Fruit fly (Drosophila melanogaster) whole organism, embryonic: ENCODE results near the gene CG43347.

ENCODE experiments used
- Abd-B ChIP-seq: fragments of 200-800 bp; sonication (Bioruptor generic); optimal IDR thresholded peaks from 2 replicates; lab custom pipeline; 2018; ENCODE audit warnings: missing biosample characterization, mild to moderate bottlenecking, missing genetic modification characterization, moderate library complexity
- Adf1 ChIP-seq: fragments of 200-800 bp; sonication (Bioruptor generic); IDR thresholded peaks from 2 replicates; pipeline ENCODE4 v1.3.6; 2022; ENCODE audit warnings: missing biosample characterization, missing genetic modification characterization
- Aef1 ChIP-seq: fragments of 200-800 bp; sonication (Bioruptor generic); IDR thresholded peaks from 3 replicates; pipeline ENCODE4 v1.3.6; 2022; ENCODE audit warnings: missing biosample characterization, missing genetic modification characterization
- Awh ChIP-seq: fragments of 200-800 bp; sonication (Bioruptor generic); IDR thresholded peaks from 2 replicates; pipeline ENCODE4, ENCODE4 v1.3.6; 2022; ENCODE audit warnings: missing biosample characterization, missing genetic modification characterization
- B-H1 ChIP-seq: fragments of 200-800 bp; sonication (Bioruptor generic); IDR thresholded peaks from 3 replicates; pipeline ENCODE4 v1.3.6; 2022; ENCODE audit warnings: missing biosample characterization, missing genetic modification characterization
- CG11093 ChIP-seq: fragments of 200-800 bp; sonication (Bioruptor generic); IDR thresholded peaks from 3 replicates; pipeline ENCODE4 v1.3.6; 2022; ENCODE audit warnings: missing biosample characterization, missing genetic modification characterization
- CG12219 ChIP-seq: fragments of 200-800 bp; sonication (Bioruptor generic); optimal IDR thresholded peaks from 3 replicates; lab custom pipeline; 2018; ENCODE audit warnings: missing biosample characterization, mild to moderate bottlenecking, missing genetic modification characterization
- CG15601 ChIP-seq: fragments of 200-800 bp; sonication (Bioruptor generic); optimal IDR thresholded peaks from 3 replicates; lab custom pipeline; 2019; ENCODE audit warnings: missing biosample characterization, mild to moderate bottlenecking, missing genetic modification characterization, moderate library complexity
- CG16863 ChIP-seq: fragments of 200-800 bp; sonication (Bioruptor generic); optimal IDR thresholded peaks from 3 replicates; lab custom pipeline; 2016; ENCODE audit warnings: missing biosample characterization, missing genetic modification characterization
- CG17912 ChIP-seq: fragments of 200-800 bp; sonication (Bioruptor generic); optimal IDR thresholded peaks from 2 replicates; lab custom pipeline; 2018; ENCODE audit warnings: missing biosample characterization, mild to moderate bottlenecking, missing genetic modification characterization
- CG1792 ChIP-seq: fragments of 200-800 bp; sonication (Bioruptor generic); optimal IDR thresholded peaks from 2 replicates; lab custom pipeline; 2016; ENCODE audit warnings: missing biosample characterization, missing genetic modification characterization
- CG2712 ChIP-seq: fragments of 200-800 bp; optimal IDR thresholded peaks from 3 replicates; lab custom pipeline; 2019; ENCODE audit warnings: missing biosample characterization, mild to moderate bottlenecking, missing genetic modification characterization, moderate library complexity
- CG2889 ChIP-seq: fragments of 200-800 bp; sonication (Bioruptor generic); IDR thresholded peaks from 3 replicates; pipeline ENCODE4 v1.3.6; 2022; ENCODE audit warnings: missing biosample characterization, missing genetic modification characterization
- CG31365 ChIP-seq: fragments of 200-800 bp; sonication (Bioruptor generic); optimal IDR thresholded peaks from 2 replicates; lab custom pipeline; 2018; ENCODE audit warnings: missing biosample characterization, mild to moderate bottlenecking, missing genetic modification characterization
- CG3407 ChIP-seq: fragments of 200-800 bp; sonication (Bioruptor generic); optimal IDR thresholded peaks from 2 replicates; lab custom pipeline; 2018; ENCODE audit warnings: missing biosample characterization, mild to moderate bottlenecking, missing genetic modification characterization
- CG3838 ChIP-seq: fragments of 200-800 bp; sonication (Bioruptor generic); optimal IDR thresholded peaks from 3 replicates; lab custom pipeline; 2016; ENCODE audit warnings: missing biosample characterization, missing genetic modification characterization
- CG4820 ChIP-seq: fragments of 200-800 bp; sonication (Bioruptor generic); optimal IDR thresholded peaks from 3 replicates; lab custom pipeline; 2016; ENCODE audit warnings: missing biosample characterization, missing genetic modification characterization
- CG6272 ChIP-seq: fragments of 200-800 bp; sonication (Bioruptor generic); IDR thresholded peaks from 2 replicates; pipeline ENCODE4 v1.3.6; 2022; ENCODE audit warnings: missing biosample characterization, missing genetic modification characterization
- CG7786 ChIP-seq: fragments of 200-800 bp; sonication (Bioruptor generic); optimal IDR thresholded peaks from 2 replicates; lab custom pipeline; 2016; ENCODE audit warnings: missing biosample characterization, missing genetic modification characterization
- CG8089 ChIP-seq: fragments of 200-800 bp; sonication (Bioruptor generic); optimal IDR thresholded peaks from 3 replicates; lab custom pipeline; 2016; ENCODE audit warnings: missing biosample characterization, missing genetic modification characterization
- CG8359 ChIP-seq: fragments of 200-800 bp; sonication (Bioruptor generic); optimal IDR thresholded peaks from 2 replicates; lab custom pipeline; 2017; ENCODE audit warnings: missing biosample characterization, mild to moderate bottlenecking, missing genetic modification characterization, borderline replicate concordance
- CG9727 ChIP-seq: fragments of 200-800 bp; sonication (Bioruptor generic); optimal IDR thresholded peaks from 3 replicates; lab custom pipeline; 2017; ENCODE audit warnings: missing biosample characterization, mild to moderate bottlenecking, missing genetic modification characterization
- CoRest ChIP-seq: fragments of 200-800 bp; sonication (Bioruptor generic); optimal IDR thresholded peaks from 3 replicates; lab custom pipeline; 2018; ENCODE audit warnings: missing biosample characterization, mild to moderate bottlenecking, missing genetic modification characterization, moderate library complexity
- CrebB ChIP-seq: fragments of 200-800 bp; sonication (Bioruptor generic); optimal IDR thresholded peaks from 3 replicates; lab custom pipeline; 2018; ENCODE audit warnings: missing biosample characterization, mild to moderate bottlenecking, missing genetic modification characterization
- Gug ChIP-seq: fragments of 200-800 bp; sonication (Bioruptor generic); IDR thresholded peaks from 4 replicates; pipeline ENCODE4 v1.3.6; 2022; ENCODE audit warnings: missing biosample characterization, missing genetic modification characterization
- Hr3 ChIP-seq: fragments of 200-800 bp; sonication (Bioruptor generic); optimal IDR thresholded peaks from 3 replicates; lab custom pipeline; 2016; ENCODE audit warnings: missing biosample characterization, missing genetic modification characterization
- Lim3 ChIP-seq: fragments of 200-800 bp; sonication (Bioruptor generic); IDR thresholded peaks from 2 replicates; pipeline ENCODE4 v1.3.6; 2022; ENCODE audit warnings: missing biosample characterization, missing genetic modification characterization
- NK7.1 ChIP-seq: fragments of 200-800 bp; sonication (Bioruptor generic); optimal IDR thresholded peaks from 3 replicates; lab custom pipeline; 2016; ENCODE audit warnings: missing biosample characterization, missing genetic modification characterization
- Ptx1 ChIP-seq: fragments of 200-800 bp; sonication (Bioruptor generic); IDR thresholded peaks from 2 replicates; pipeline ENCODE4 v1.3.6; 2022; ENCODE audit warnings: missing biosample characterization, missing genetic modification characterization
- bigmax ChIP-seq: fragments of 200-800 bp; sonication (Bioruptor generic); optimal IDR thresholded peaks from 2 replicates; lab custom pipeline; 2018; ENCODE audit warnings: missing biosample characterization, mild to moderate bottlenecking, missing genetic modification characterization
- bsh ChIP-seq, 2 experiments: fragments of 200-800 bp; sonication (Bioruptor generic); optimal IDR thresholded peaks; 2 replicates each; lab custom pipeline; 2017 to 2018; ENCODE audit warnings: mild to moderate bottlenecking in 2 of 2, missing biosample characterization in 2 of 2, missing genetic modification characterization in 2 of 2, moderate library complexity in 1 of 2
- cato ChIP-seq: fragments of 200-800 bp; sonication (Bioruptor generic); optimal IDR thresholded peaks from 2 replicates; lab custom pipeline; 2016; ENCODE audit warnings: missing biosample characterization, missing genetic modification characterization, borderline replicate concordance
- crp ChIP-seq, 2 experiments: fragments of 200-800 bp; sonication (Bioruptor generic); optimal IDR thresholded peaks; 2 replicates in 1 of 2; 3 replicates in 1 of 2; lab custom pipeline; 2017; ENCODE audit warnings: missing biosample characterization in 2 of 2, missing genetic modification characterization in 2 of 2, mild to moderate bottlenecking in 1 of 2, moderate library complexity in 1 of 2
- dysf ChIP-seq: fragments of 200-800 bp; sonication (Bioruptor generic); IDR thresholded peaks from 3 replicates; pipeline ENCODE4 v1.3.6; 2022; ENCODE audit warnings: missing biosample characterization, missing genetic modification characterization
- ewg ChIP-seq: fragments of 200-800 bp; sonication (Bioruptor generic); optimal IDR thresholded peaks from 3 replicates; lab custom pipeline; 2017; ENCODE audit warnings: mild to moderate bottlenecking, missing biosample characterization, missing genetic modification reagents, missing genetic modification characterization
- fd3F ChIP-seq: fragments of 200-800 bp; sonication (Bioruptor generic); optimal IDR thresholded peaks from 2 replicates; lab custom pipeline; 2018; ENCODE audit warnings: missing biosample characterization, mild to moderate bottlenecking, missing genetic modification characterization, moderate library complexity
- fd96Cb ChIP-seq: fragments of 200-800 bp; sonication (Bioruptor generic); optimal IDR thresholded peaks from 2 replicates; lab custom pipeline; 2018; ENCODE audit warnings: missing biosample characterization, mild to moderate bottlenecking, missing genetic modification characterization, moderate library complexity
- fu2 ChIP-seq: fragments of 200-800 bp; sonication (Bioruptor generic); optimal IDR thresholded peaks from 2 replicates; lab custom pipeline; 2016; ENCODE audit warnings: missing biosample characterization, missing genetic modification characterization
- gcm ChIP-seq: fragments of 200-800 bp; sonication (Bioruptor generic); optimal IDR thresholded peaks from 2 replicates; lab custom pipeline; 2019; ENCODE audit warnings: missing biosample characterization, mild to moderate bottlenecking, missing genetic modification characterization, moderate library complexity
- hth ChIP-seq: fragments of >200 bp; optimal IDR thresholded peaks from 2 replicates; lab custom pipeline; 2017; ENCODE audit warnings: inconsistent platforms
- kah ChIP-seq: fragments of 200-800 bp; sonication (Bioruptor generic); optimal IDR thresholded peaks from 2 replicates; lab custom pipeline; 2018; ENCODE audit warnings: missing biosample characterization, mild to moderate bottlenecking, missing genetic modification characterization
- lbe ChIP-seq: fragments of 200-800 bp; sonication (Bioruptor generic); optimal IDR thresholded peaks from 2 replicates; lab custom pipeline; 2016; ENCODE audit warnings: missing biosample characterization, mild to moderate bottlenecking, missing genetic modification characterization
- luna ChIP-seq: fragments of 200-800 bp; sonication (Bioruptor generic); optimal IDR thresholded peaks from 2 replicates; lab custom pipeline; 2016; ENCODE audit warnings: missing biosample characterization, missing genetic modification characterization
- nerfin-1 ChIP-seq: fragments of 200-800 bp; sonication (Bioruptor generic); optimal IDR thresholded peaks from 3 replicates; lab custom pipeline; 2019; ENCODE audit warnings: missing biosample characterization, mild to moderate bottlenecking, missing genetic modification characterization, moderate library complexity
- nerfin-2 ChIP-seq: fragments of 200-800 bp; sonication (Bioruptor generic); IDR thresholded peaks from 2 replicates; pipeline ENCODE4 v1.3.6; 2022; ENCODE audit warnings: missing biosample characterization, missing genetic modification characterization; ENCODE audit not compliant: partially characterized antibody
- sens ChIP-seq: fragments of 200-800 bp; sonication (Bioruptor generic); peaks from one replicate; lab custom pipeline; 2016; ENCODE audit warnings: missing biosample characterization, missing genetic modification characterization
- sens-2 ChIP-seq: fragments of 200-800 bp; sonication (Bioruptor generic); IDR thresholded peaks from 2 replicates; pipeline ENCODE4 v1.3.6; 2022; ENCODE audit warnings: missing biosample characterization, missing genetic modification characterization
- sug ChIP-seq: fragments of 200-800 bp; optimal IDR thresholded peaks from 2 replicates; lab custom pipeline; 2019; ENCODE audit warnings: missing biosample characterization, mild to moderate bottlenecking, missing genetic modification characterization, moderate library complexity
- tll ChIP-seq, 2 experiments: fragments of 200-800 bp in 1 of 2; fragments of >200 bp in 1 of 2; sonication (Bioruptor generic) in 1 of 2; optimal IDR thresholded peaks; 2 replicates each; lab custom pipeline; 2017 to 2019; ENCODE audit warnings: missing biosample characterization in 2 of 2, missing genetic modification characterization in 2 of 2, mild to moderate bottlenecking in 1 of 2, moderate library complexity in 1 of 2
- vfl ChIP-seq: fragments of 200-800 bp; sonication (Bioruptor generic); optimal IDR thresholded peaks from 2 replicates; lab custom pipeline; 2016; ENCODE audit warnings: missing biosample characterization, missing genetic modification characterization
- zfh1 ChIP-seq: fragments of 200-800 bp; sonication (Bioruptor generic); IDR thresholded peaks from 3 replicates; pipeline ENCODE4 v1.3.6; 2022; ENCODE audit warnings: missing biosample characterization, missing genetic modification characterization

Gene CG43347

DNA sequence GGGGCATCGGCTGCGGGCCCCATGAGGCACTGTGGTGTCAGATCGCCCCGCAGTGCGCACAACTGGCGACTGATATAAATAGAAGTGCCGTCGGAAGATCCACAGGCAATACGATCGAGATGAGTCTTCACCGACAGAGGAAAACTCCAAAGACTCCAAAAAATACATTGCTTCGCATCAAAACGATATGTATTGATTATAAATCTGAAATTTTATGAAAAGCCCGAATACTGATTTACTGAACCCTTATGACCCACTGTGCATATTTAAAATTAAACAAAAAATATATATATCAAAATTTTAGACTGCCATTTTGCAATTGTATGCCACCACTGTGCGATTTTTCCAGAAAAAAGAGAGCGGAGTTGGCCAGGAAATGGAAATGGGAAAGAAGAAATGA, 62.6 kb downstream of the CG43347 start (continued):
- no peak for TF ChIP-seq CG1792 (GFP tag; lab: Kevin White, UChicago)
- TF ChIP-seq CG2712 (tag; lab: Kevin White, UChicago): peak; percentile 69
- peak; percentile 25 for TF ChIP-seq CoRest (tag; lab: Kevin White, UChicago)
- no peak for TF ChIP-seq CG2889 (GFP tag; lab: Robert Waterston, UW)
- TF ChIP-seq zfh1 (GFP tag; lab: Robert Waterston, UW): peak; percentile 72
- TF ChIP-seq CG17912 (GFP tag; lab: Kevin White, UChicago): no peak
- peak; percentile 24 for TF ChIP-seq Hr3 (GFP tag; lab: Kevin White, UChicago)
- TF ChIP-seq CG15601: peak; percentile 45
- TF ChIP-seq sens (GFP tag; lab: Kevin White, UChicago): peak; percentile 87
- no peak for TF ChIP-seq CG3838
- no peak for TF ChIP-seq nerfin-2 (GFP tag; lab: Robert Waterston, UW)
- no peak for TF ChIP-seq CrebB (tag; lab: Kevin White, UChicago)
- TF ChIP-seq CG7786 (GFP tag; lab: Kevin White, UChicago): no peak
- no peak for TF ChIP-seq cato (GFP tag; lab: Kevin White, UChicago)
- no peak for TF ChIP-seq luna (GFP tag; lab: Kevin White, UChicago)
- no peak for TF ChIP-seq tll (GFP tag; optimal IDR thresholded peaks at IDR 0.05; lab: Kevin White, UChicago)
- TF ChIP-seq ewg (GFP tag; lab: Kevin White, UChicago): peak; percentile 41
- TF ChIP-seq sug (tag; lab: Kevin White, UChicago): no peak
- no peak for TF ChIP-seq fu2 (GFP tag; lab: Kevin White, UChicago)
- TF ChIP-seq kah (GFP tag; lab: Kevin White, UChicago): peak; percentile 5
- TF ChIP-seq Aef1 (GFP tag; lab: Robert Waterston, UW): no peak
- TF ChIP-seq fd3F: no peak
- peak; percentile 11; the same call in 1 of the 2 replicates for TF ChIP-seq CG6272 (GFP tag; lab: Robert Waterston, UW)
- TF ChIP-seq hth (lab: Kevin White, UChicago): no peak
- no peak for TF ChIP-seq bigmax (GFP tag; lab: Kevin White, UChicago)
- peak; percentile 5 for TF ChIP-seq CG16863
- TF ChIP-seq CG3407: peak; percentile 6
- TF ChIP-seq Adf1 (GFP tag; lab: Robert Waterston, UW): no peak
- peak; percentile 39 for TF ChIP-seq Ptx1 (GFP tag; lab: Robert Waterston, UW)
- peak; percentile 3 for TF ChIP-seq CG9727
- TF ChIP-seq B-H1 (GFP tag; lab: Robert Waterston, UW): no peak
- TF ChIP-seq CG8359 (GFP tag; lab: Kevin White, UChicago): no peak
- TF ChIP-seq CG12219 (GFP tag; lab: Kevin White, UChicago): peak; percentile 2
- TF ChIP-seq CG11093 (GFP tag; lab: Robert Waterston, UW): peak; percentile 46; the same call in 1 of the 3 replicates
- TF ChIP-seq fd96Cb (tag; lab: Kevin White, UChicago): peak; percentile 62
- peak; percentile 0 for TF ChIP-seq nerfin-1 (tag; lab: Kevin White, UChicago)
- no peak for TF ChIP-seq dysf (GFP tag; lab: Robert Waterston, UW)
- TF ChIP-seq vfl (GFP tag; lab: Kevin White, UChicago): no peak
- no peak; the same call in 3 of the 4 replicates for TF ChIP-seq Gug (GFP tag; lab: Robert Waterston, UW)
- peak; percentile 14 for TF ChIP-seq Abd-B (GFP tag; lab: Kevin White, UChicago)
- TF ChIP-seq bsh (GFP tag; optimal IDR thresholded peaks at IDR 0.05; lab: Kevin White, UChicago): peak; percentile 75 to 90
- peak; percentile 45 for TF ChIP-seq lbe (GFP tag; lab: Kevin White, UChicago)
- TF ChIP-seq sens-2 (GFP tag; lab: Robert Waterston, UW): peak; percentile 12; the same call in 1 of the 2 replicates
- TF ChIP-seq Awh (GFP tag; lab: Robert Waterston, UW): peak; percentile 41; the same call in 1 of the 2 replicates
- TF ChIP-seq NK7.1 (GFP tag; lab: Kevin White, UChicago): no peak
- TF ChIP-seq Lim3 (GFP tag; lab: Robert Waterston, UW): no peak
- TF ChIP-seq CG8089 (GFP tag; lab: Kevin White, UChicago): no peak
- TF ChIP-seq CG31365 (tag; lab: Kevin White, UChicago): no peak
- peak; percentile 10 for TF ChIP-seq gcm (GFP tag; lab: Kevin White, UChicago)
- TF ChIP-seq CG4820: peak; percentile 5
- no peak for TF ChIP-seq crp (GFP tag; optimal IDR thresholded peaks at IDR 0.05; lab: Kevin White, UChicago)
